Worm (Caenorhabditis elegans) whole organism, young adult: ENCODE results near the gene sre-46.

Source experiments
- B0336.3 ChIP-seq: fragments of 200-800 bp; sonication (Bioruptor generic); IDR thresholded peaks from 2 replicates; pipeline ENCODE4 v1.3.6; 2022; ENCODE audit warnings: missing genetic modification characterization, missing compliant biosample characterization
- C06A6.2 ChIP-seq: fragments of 200-800 bp; sonication (Bioruptor generic); conservative IDR thresholded peaks from 2 replicates; pipeline ENCODE4 v1.3.6; 2022; ENCODE audit warnings: missing genetic modification characterization, missing compliant biosample characterization
- F10E7.11 ChIP-seq: sonication (generic microtip); optimal IDR thresholded peaks from 2 replicates; lab custom pipeline; 2017; ENCODE audit warnings: mild to moderate bottlenecking, missing genetic modification characterization, moderate library complexity, missing compliant biosample characterization
- F49E8.2 ChIP-seq: sonication (generic microtip); optimal IDR thresholded peaks from 3 replicates; lab custom pipeline; 2017; ENCODE audit warnings: missing genetic modification characterization, mild to moderate bottlenecking, missing compliant biosample characterization, antibody characterized with exemption, moderate library complexity; ENCODE audit not compliant: insufficient read depth
- F57A8.1 ChIP-seq: fragments of 200-800 bp; sonication (Bioruptor generic); optimal IDR thresholded peaks from 2 replicates; lab custom pipeline; 2018; ENCODE audit warnings: mild to moderate bottlenecking, missing genetic modification characterization, moderate library complexity, missing compliant biosample characterization
- K11D2.4 ChIP-seq: fragments of 200-800 bp; sonication (Bioruptor generic); IDR thresholded peaks from 2 replicates; pipeline ENCODE4 v1.3.6; 2022; ENCODE audit warnings: missing genetic modification reagents, missing genetic modification characterization, missing compliant biosample characterization
- Y56A3A.18 ChIP-seq: fragments of 200-800 bp; sonication (Bioruptor generic); IDR thresholded peaks from 2 replicates; pipeline ENCODE4 v1.3.6; 2022; ENCODE audit warnings: missing genetic modification reagents, missing genetic modification characterization, missing compliant biosample characterization
- aptf-3 ChIP-seq: fragments of 200-800 bp; sonication (Bioruptor generic); IDR thresholded peaks from 2 replicates; pipeline ENCODE4 v1.3.6; 2022; ENCODE audit warnings: missing genetic modification characterization, missing compliant biosample characterization
- ceh-27 ChIP-seq: fragments of 200-800 bp; sonication (Bioruptor generic); optimal IDR thresholded peaks from 2 replicates; lab custom pipeline; 2018; ENCODE audit warnings: mild to moderate bottlenecking, missing genetic modification characterization, moderate library complexity, missing compliant biosample characterization
- ceh-58 ChIP-seq: fragments of 200-800 bp; sonication (Bioruptor generic); IDR thresholded peaks from 2 replicates; pipeline ENCODE4 v1.3.6; 2022; ENCODE audit warnings: missing genetic modification characterization, missing compliant biosample characterization
- dpl-1 ChIP-seq: fragments of 150-350 bp; optimal IDR thresholded peaks from 2 replicates; lab custom pipeline; 2014; ENCODE audit warnings: missing biosample characterization, missing genetic modification reagents, missing genetic modification characterization
- efl-1 ChIP-seq: fragments of 150-350 bp; optimal IDR thresholded peaks from 2 replicates; lab custom pipeline; 2014; ENCODE audit warnings: missing biosample characterization, missing genetic modification reagents, missing genetic modification characterization
- egrh-3 ChIP-seq: fragments of 200-800 bp; sonication (Bioruptor generic); IDR thresholded peaks from 2 replicates; pipeline ENCODE4 v1.3.6; 2022; ENCODE audit warnings: missing genetic modification reagents, missing genetic modification characterization, missing compliant biosample characterization
- hlh-12 ChIP-seq: sonication (generic microtip); optimal IDR thresholded peaks from 2 replicates; lab custom pipeline; 2016; ENCODE audit warnings: missing genetic modification characterization, missing compliant biosample characterization
- hmg-1.2 ChIP-seq: fragments of 200-800 bp; sonication (Bioruptor generic); IDR thresholded peaks from 2 replicates; pipeline ENCODE4 v1.3.6; 2022; ENCODE audit warnings: missing genetic modification reagents, missing genetic modification characterization, missing compliant biosample characterization
- let-607 ChIP-seq, 2 experiments: fragments of 200-800 bp in 1 of 2; sonication (Bioruptor generic) in 1 of 2; sonication (generic microtip) in 1 of 2; optimal IDR thresholded peaks; 2 replicates each; lab custom pipeline; 2016 to 2018; ENCODE audit warnings: mild to moderate bottlenecking in 2 of 2, missing compliant biosample characterization in 2 of 2, missing genetic modification characterization in 2 of 2, moderate library complexity in 2 of 2, missing genotype in 1 of 2
- lin-26 ChIP-seq: fragments of 200-800 bp; sonication (Bioruptor generic); IDR thresholded peaks from 2 replicates; pipeline ENCODE4 v1.3.6; 2022; ENCODE audit warnings: missing genetic modification reagents, missing genetic modification characterization, missing compliant biosample characterization
- lin-40 ChIP-seq: sonication (generic microtip); optimal IDR thresholded peaks from 2 replicates; lab custom pipeline; 2016; ENCODE audit warnings: missing genetic modification characterization, mild to moderate bottlenecking, missing compliant biosample characterization, missing genotype, missing genetic modification reagents
- lsl-1 ChIP-seq: fragments of 200-800 bp; sonication (Bioruptor generic); optimal IDR thresholded peaks from 2 replicates; lab custom pipeline; 2018; ENCODE audit warnings: mild to moderate bottlenecking, missing genetic modification characterization, moderate library complexity, missing compliant biosample characterization
- madf-8 ChIP-seq: fragments of 200-800 bp; sonication (Bioruptor generic); conservative IDR thresholded peaks from 2 replicates; pipeline ENCODE4 v1.3.6; 2022; ENCODE audit warnings: missing genetic modification reagents, missing genetic modification characterization, missing compliant biosample characterization
- mes-4 ChIP-seq: sonication (generic microtip); optimal IDR thresholded peaks from 2 replicates; lab custom pipeline; 2016; ENCODE audit warnings: missing genotype, missing genetic modification characterization, missing compliant biosample characterization
- nfya-1 ChIP-seq: sonication (generic microtip); optimal IDR thresholded peaks from 2 replicates; lab custom pipeline; 2017; ENCODE audit warnings: antibody characterized with exemption, missing compliant biosample characterization, missing genetic modification characterization, borderline replicate concordance; ENCODE audit not compliant: insufficient read depth
- nhr-120 ChIP-seq: fragments of 200-800 bp; sonication (Bioruptor generic); IDR thresholded peaks from 2 replicates; pipeline ENCODE4 v1.3.6; 2022; ENCODE audit warnings: missing genetic modification characterization, missing compliant biosample characterization
- nhr-80 ChIP-seq: sonication (generic microtip); optimal IDR thresholded peaks from 2 replicates; lab custom pipeline; 2016; ENCODE audit warnings: missing genetic modification characterization, missing compliant biosample characterization
- pbrm-1 ChIP-seq: fragments of 200-800 bp; sonication (Bioruptor generic); IDR thresholded peaks from 2 replicates; pipeline ENCODE4 v1.3.6; 2022; ENCODE audit warnings: missing genetic modification reagents, missing genetic modification characterization, missing compliant biosample characterization
- pha-4 ChIP-seq: fragments of 150-350 bp; sonication (generic microtip); optimal IDR thresholded peaks from 2 replicates; lab custom pipeline; 2014; ENCODE audit warnings: missing biosample characterization, missing genetic modification reagents, missing genetic modification characterization
- repo-1 ChIP-seq: sonication (generic microtip); optimal IDR thresholded peaks from 2 replicates; lab custom pipeline; 2017; ENCODE audit warnings: mild to moderate bottlenecking, missing genetic modification characterization, missing compliant biosample characterization
- sdz-38 ChIP-seq: sonication (generic microtip); optimal IDR thresholded peaks from 2 replicates; lab custom pipeline; 2016; ENCODE audit warnings: missing genotype, missing genetic modification characterization, missing compliant biosample characterization
- sea-2 ChIP-seq: fragments of 200-800 bp; sonication (Bioruptor generic); IDR thresholded peaks from 2 replicates; pipeline ENCODE4 v1.3.6; 2022; ENCODE audit warnings: missing genetic modification characterization, missing compliant biosample characterization
- somi-1 ChIP-seq: fragments of 200-800 bp; sonication (Bioruptor generic); optimal IDR thresholded peaks from 2 replicates; lab custom pipeline; 2018; ENCODE audit warnings: mild to moderate bottlenecking, missing genetic modification characterization, missing compliant biosample characterization
- tbx-9 ChIP-seq: sonication (generic microtip); optimal IDR thresholded peaks from 2 replicates; lab custom pipeline; 2016; ENCODE audit warnings: borderline replicate concordance, missing genetic modification characterization, inconsistent platforms, missing compliant biosample characterization
- unc-62 ChIP-seq: fragments of 150-350 bp; optimal IDR thresholded peaks from 2 replicates; lab custom pipeline; 2014; ENCODE audit warnings: missing biosample characterization, missing genetic modification reagents, missing genetic modification characterization
- zfh-2 ChIP-seq: fragments of 200-800 bp; sonication (Bioruptor generic); conservative IDR thresholded peaks from 2 replicates; pipeline ENCODE4 v1.3.6; 2022; ENCODE audit warnings: missing genetic modification reagents, missing genetic modification characterization, missing compliant biosample characterization
- ztf-22 ChIP-seq: fragments of 200-800 bp; sonication (Bioruptor generic); optimal IDR thresholded peaks from 2 replicates; lab custom pipeline; 2018; ENCODE audit warnings: mild to moderate bottlenecking, missing genetic modification characterization, moderate library complexity, missing compliant biosample characterization
- ztf-26 ChIP-seq: sonication (generic microtip); optimal IDR thresholded peaks from 2 replicates; lab custom pipeline; 2017; ENCODE audit warnings: missing genetic modification characterization, missing compliant biosample characterization

Gene sre-46

ce11 chrII:13678555-13679119 is 42.5 kb downstream of the sre-46 start:
- TF ChIP-seq dpl-1 (GFP tag; lab: Kevin White, UChicago): no peak
- TF ChIP-seq zfh-2 (GFP tag; lab: Robert Waterston, UW): peak; percentile 15; the same call in 1 of the 2 replicates
- TF ChIP-seq pbrm-1 (GFP tag; lab: Robert Waterston, UW): no peak
- no peak for TF ChIP-seq F49E8.2
- no peak for TF ChIP-seq mes-4 (tag; lab: Kevin White, UChicago)
- no peak for TF ChIP-seq let-607 (tag; optimal IDR thresholded peaks at IDR 0.05; lab: Kevin White, UChicago)
- no peak for TF ChIP-seq F10E7.11
- TF ChIP-seq C06A6.2: 0 out of 2 replicates have a peak, but pooled peaks have one; percentile 12
- TF ChIP-seq lin-26 (GFP tag; lab: Robert Waterston, UW): 0 out of 2 replicates have a peak, but pooled peaks have one; percentile 29
- TF ChIP-seq nhr-120 (GFP tag; lab: Robert Waterston, UW): no peak
- no peak for TF ChIP-seq B0336.3 (GFP tag; lab: Robert Waterston, UW)
- TF ChIP-seq sdz-38: no peak
- no peak for TF ChIP-seq ceh-58 (GFP tag; lab: Robert Waterston, UW)
- peak; percentile 22; the same call in 1 of the 2 replicates for TF ChIP-seq hmg-1.2 (GFP tag; lab: Robert Waterston, UW)
- TF ChIP-seq sea-2 (GFP tag; lab: Robert Waterston, UW): no peak
- no peak for TF ChIP-seq hlh-12 (tag; lab: Kevin White, UChicago)
- no peak for TF ChIP-seq ceh-27
- peak; percentile 66 for TF ChIP-seq ztf-26 (tag; lab: Kevin White, UChicago)
- TF ChIP-seq K11D2.4 (GFP tag; lab: Robert Waterston, UW): no peak
- TF ChIP-seq ztf-22: no peak
- TF ChIP-seq aptf-3 (GFP tag; lab: Robert Waterston, UW): no peak
- peak; percentile 29 for TF ChIP-seq lin-40 (tag; lab: Kevin White, UChicago)
- no peak for TF ChIP-seq repo-1
- TF ChIP-seq somi-1: peak; percentile 40

ce11 chrII:13677927-13678326 is 43.2 kb downstream of the sre-46 start:
- TF ChIP-seq nhr-80 (tag; lab: Kevin White, UChicago): no peak
- TF ChIP-seq hlh-12 (tag; lab: Kevin White, UChicago): no peak
- TF ChIP-seq sdz-38: no peak
- no peak for TF ChIP-seq B0336.3 (GFP tag; lab: Robert Waterston, UW)
- TF ChIP-seq Y56A3A.18 (GFP tag; lab: Robert Waterston, UW): no peak
- no peak for TF ChIP-seq nfya-1 (tag; lab: Kevin White, UChicago)
- TF ChIP-seq dpl-1 (GFP tag; lab: Kevin White, UChicago): no peak
- TF ChIP-seq efl-1 (GFP tag; lab: Kevin White, UChicago): no peak
- TF ChIP-seq unc-62: no peak
- TF ChIP-seq F57A8.1 (GFP tag; lab: Kevin White, UChicago): no peak
- no peak for TF ChIP-seq pha-4 (tag; lab: Kevin White, UChicago)
- no peak for TF ChIP-seq madf-8
- no peak for TF ChIP-seq nhr-120 (GFP tag; lab: Robert Waterston, UW)
- TF ChIP-seq, all 124 proteins: peak for 0

ce11 chrII:13675212-13675611 is 45.9 kb downstream of the sre-46 start:
- TF ChIP-seq tbx-9 (tag; lab: Kevin White, UChicago): no peak
- no peak for TF ChIP-seq F57A8.1 (GFP tag; lab: Kevin White, UChicago)
- no peak for TF ChIP-seq lsl-1 (GFP tag; lab: Kevin White, UChicago)
- TF ChIP-seq egrh-3: no peak
- TF ChIP-seq pbrm-1 (GFP tag; lab: Robert Waterston, UW): no peak
